Worm (Caenorhabditis elegans) whole organism, L1 larva: ENCODE measurements around the gene sre-30.

ENCODE experiments used
- C16A3.4 ChIP-seq: fragments of 150-350 bp; optimal IDR thresholded peaks from 2 replicates; lab custom pipeline; 2014; ENCODE audit warnings: missing biosample characterization, missing genetic modification characterization
- C34B4.2 ChIP-seq: sonication (generic microtip); optimal IDR thresholded peaks from 2 replicates; lab custom pipeline; 2017; ENCODE audit warnings: mild to moderate bottlenecking, missing genetic modification characterization, missing compliant biosample characterization
- F16B12.6 ChIP-seq: fragments of 150-350 bp; optimal IDR thresholded peaks from 2 replicates; lab custom pipeline; 2014; ENCODE audit warnings: missing biosample characterization, missing genetic modification characterization
- Y116A8C.19 ChIP-seq: sonication (generic microtip); optimal IDR thresholded peaks from 2 replicates; lab custom pipeline; 2016; ENCODE audit warnings: missing compliant biosample characterization, missing genetic modification characterization, borderline replicate concordance
- ama-1 ChIP-seq: fragments of 150-350 bp; optimal IDR thresholded peaks from 2 replicates; lab custom pipeline; 2014
- ceh-8 ChIP-seq: fragments of 200-800 bp; sonication (Bioruptor generic); optimal IDR thresholded peaks from 2 replicates; lab custom pipeline; 2018; ENCODE audit warnings: mild to moderate bottlenecking, missing genetic modification characterization, moderate library complexity, missing compliant biosample characterization
- ces-1 ChIP-seq: fragments of 150-350 bp; optimal IDR thresholded peaks from 2 replicates; lab custom pipeline; 2014; ENCODE audit warnings: missing biosample characterization, missing genetic modification reagents, missing genetic modification characterization
- dpl-1 ChIP-seq, 3 experiments: fragments of 150-350 bp in 2 of 3; sonication (generic microtip) in 1 of 3; optimal IDR thresholded peaks; 2 replicates each; lab custom pipeline; 2014 to 2017; ENCODE audit warnings: missing biosample characterization in 3 of 3, missing genetic modification characterization in 3 of 3, missing genetic modification reagents in 3 of 3
- dsc-1 ChIP-seq: sonication (generic microtip); optimal IDR thresholded peaks from 2 replicates; lab custom pipeline; 2016; ENCODE audit warnings: mild to moderate bottlenecking, missing genetic modification characterization, missing compliant biosample characterization
- efl-3 ChIP-seq: fragments of 200-800 bp; sonication (Bioruptor generic); optimal IDR thresholded peaks from 2 replicates; lab custom pipeline; 2018; ENCODE audit warnings: mild to moderate bottlenecking, missing genetic modification characterization, missing compliant biosample characterization
- egl-13 ChIP-seq: sonication (generic microtip); optimal IDR thresholded peaks from 2 replicates; lab custom pipeline; 2016; ENCODE audit warnings: missing genotype, missing genetic modification reagents, missing genetic modification characterization, missing compliant biosample characterization
- elt-2 ChIP-seq: sonication (generic microtip); optimal IDR thresholded peaks from 2 replicates; lab custom pipeline; 2016; ENCODE audit warnings: missing genetic modification characterization, mild to moderate bottlenecking, inconsistent platforms, missing compliant biosample characterization, missing genetic modification reagents
- elt-3 ChIP-seq, 6 experiments: fragments of 150-350 bp in 1 of 6; sonication (generic microtip); optimal IDR thresholded peaks; 2 replicates each; lab custom pipeline; 2017 to 2018; ENCODE audit warnings: missing biosample characterization in 6 of 6, missing genetic modification characterization in 6 of 6, inconsistent platforms in 1 of 6
- ets-5 ChIP-seq: fragments of 200-800 bp; sonication (Bioruptor generic); IDR thresholded peaks from 2 replicates; pipeline ENCODE4 v1.3.6; 2022; ENCODE audit warnings: missing genetic modification characterization, missing compliant biosample characterization
- fkh-4 ChIP-seq: sonication (generic microtip); optimal IDR thresholded peaks from 2 replicates; lab custom pipeline; 2016; ENCODE audit warnings: missing compliant biosample characterization, missing genetic modification characterization, borderline replicate concordance
- fkh-8 ChIP-seq: sonication (generic microtip); optimal IDR thresholded peaks from 2 replicates; lab custom pipeline; 2016; ENCODE audit warnings: mild to moderate bottlenecking, missing genetic modification characterization, missing compliant biosample characterization
- grh-1 ChIP-seq: fragments of 200-800 bp; sonication (Bioruptor generic); IDR thresholded peaks from 2 replicates; pipeline ENCODE4 v1.3.6; 2022; ENCODE audit warnings: missing genetic modification reagents, missing genetic modification characterization, missing compliant biosample characterization
- hlh-4 ChIP-seq: sonication (generic microtip); optimal IDR thresholded peaks from 2 replicates; lab custom pipeline; 2016; ENCODE audit warnings: mild to moderate bottlenecking, missing genetic modification characterization, missing compliant biosample characterization
- hpl-2 ChIP-seq: fragments of 150-350 bp; optimal IDR thresholded peaks from 2 replicates; lab custom pipeline; 2014; ENCODE audit warnings: missing biosample characterization, missing genetic modification reagents, missing genetic modification characterization
- isw-1 ChIP-seq: fragments of 200-800 bp; sonication (Bioruptor generic); IDR thresholded peaks from 2 replicates; pipeline ENCODE4 v1.3.6; 2022; ENCODE audit warnings: missing genetic modification characterization, missing compliant biosample characterization
- jun-1 ChIP-seq: fragments of 150-350 bp; optimal IDR thresholded peaks from 2 replicates; lab custom pipeline; 2014; ENCODE audit warnings: missing biosample characterization, missing genetic modification reagents, missing genetic modification characterization
- lin-13 ChIP-seq: fragments of 150-350 bp; optimal IDR thresholded peaks from 2 replicates; lab custom pipeline; 2014; ENCODE audit warnings: missing biosample characterization, missing genetic modification reagents, missing genetic modification characterization
- lin-14 ChIP-seq: fragments of 200-800 bp; sonication (Bioruptor generic); optimal IDR thresholded peaks from 2 replicates; lab custom pipeline; 2018; ENCODE audit warnings: mild to moderate bottlenecking, missing genetic modification characterization, moderate library complexity, missing compliant biosample characterization
- lin-15B ChIP-seq: fragments of 150-350 bp; sonication (generic microtip); optimal IDR thresholded peaks from 3 replicates; lab custom pipeline; 2014; ENCODE audit warnings: missing biosample characterization, missing genetic modification characterization
- lir-3 ChIP-seq: sonication (generic microtip); optimal IDR thresholded peaks from 2 replicates; lab custom pipeline; 2016; ENCODE audit warnings: mild to moderate bottlenecking, missing genetic modification characterization, moderate library complexity, missing compliant biosample characterization; ENCODE audit not compliant: poor library complexity
- mef-2 ChIP-seq: fragments of 150-350 bp; optimal IDR thresholded peaks from 2 replicates; lab custom pipeline; 2014; ENCODE audit warnings: missing biosample characterization, missing genetic modification characterization
- mep-1 ChIP-seq: fragments of 150-350 bp; optimal IDR thresholded peaks from 2 replicates; lab custom pipeline; 2014; ENCODE audit warnings: missing biosample characterization, missing genetic modification characterization
- nhr-12 ChIP-seq: sonication (generic microtip); optimal IDR thresholded peaks from 2 replicates; lab custom pipeline; 2017; ENCODE audit warnings: missing biosample characterization, missing genetic modification characterization
- nhr-19 ChIP-seq: fragments of 200-800 bp; sonication (Bioruptor generic); conservative IDR thresholded peaks from 2 replicates; pipeline ENCODE4 v1.3.6; 2022; ENCODE audit warnings: missing genetic modification characterization, missing compliant biosample characterization
- nhr-20 ChIP-seq: sonication (generic microtip); optimal IDR thresholded peaks from 2 replicates; lab custom pipeline; 2016; ENCODE audit warnings: mild to moderate bottlenecking, missing genetic modification characterization, missing compliant biosample characterization
- nhr-237 ChIP-seq: fragments of 150-350 bp; optimal IDR thresholded peaks from 2 replicates; lab custom pipeline; 2014; ENCODE audit warnings: missing biosample characterization, missing genetic modification characterization
- nhr-28 ChIP-seq: fragments of 150-350 bp; optimal IDR thresholded peaks from 2 replicates; lab custom pipeline; 2014; ENCODE audit warnings: missing biosample characterization, missing genetic modification characterization
- nhr-47 ChIP-seq: sonication (generic microtip); optimal IDR thresholded peaks from 2 replicates; lab custom pipeline; 2016; ENCODE audit warnings: mild to moderate bottlenecking, missing genetic modification characterization, moderate library complexity, missing compliant biosample characterization
- nhr-76 ChIP-seq: sonication (generic microtip); optimal IDR thresholded peaks from 2 replicates; lab custom pipeline; 2017; ENCODE audit warnings: missing biosample characterization, missing genetic modification characterization
- nhr-77 ChIP-seq: fragments of 150-350 bp; optimal IDR thresholded peaks from 2 replicates; lab custom pipeline; 2014; ENCODE audit warnings: missing biosample characterization, missing genetic modification characterization
- nhr-85 ChIP-seq: sonication (generic microtip); peaks from one replicate; lab custom pipeline; 2016; ENCODE audit warnings: missing genetic modification characterization, inconsistent platforms, missing compliant biosample characterization
- nhr-90 ChIP-seq: sonication (generic microtip); optimal IDR thresholded peaks from 2 replicates; lab custom pipeline; 2016; ENCODE audit warnings: mild to moderate bottlenecking, missing genetic modification characterization, missing compliant biosample characterization; ENCODE audit not compliant: poor library complexity
- pax-3 ChIP-seq: fragments of 200-800 bp; sonication (Bioruptor generic); optimal IDR thresholded peaks from 2 replicates; lab custom pipeline; 2018; ENCODE audit warnings: mild to moderate bottlenecking, missing genetic modification characterization, moderate library complexity, missing compliant biosample characterization
- rnt-1 ChIP-seq: sonication (generic microtip); optimal IDR thresholded peaks from 2 replicates; lab custom pipeline; 2016; ENCODE audit warnings: mild to moderate bottlenecking, missing genetic modification characterization, moderate library complexity, missing compliant biosample characterization
- skn-1 ChIP-seq: fragments of 150-350 bp; optimal IDR thresholded peaks from 2 replicates; lab custom pipeline; 2014; ENCODE audit warnings: missing biosample characterization, missing genetic modification characterization
- snpc-4 ChIP-seq: fragments of 150-350 bp; optimal IDR thresholded peaks from 2 replicates; lab custom pipeline; 2014; ENCODE audit warnings: missing biosample characterization, missing genetic modification characterization
- snu-23 ChIP-seq: sonication (generic microtip); optimal IDR thresholded peaks from 2 replicates; lab custom pipeline; 2016; ENCODE audit warnings: missing genetic modification characterization, missing compliant biosample characterization
- sox-4 ChIP-seq: sonication (generic microtip); optimal IDR thresholded peaks from 2 replicates; lab custom pipeline; 2016; ENCODE audit warnings: missing genetic modification characterization, missing compliant biosample characterization
- sup-37 ChIP-seq: fragments of 200-800 bp; sonication (Bioruptor generic); optimal IDR thresholded peaks from 2 replicates; lab custom pipeline; 2018; ENCODE audit warnings: mild to moderate bottlenecking, missing genetic modification characterization, missing compliant biosample characterization
- tbx-2 ChIP-seq: sonication (generic microtip); optimal IDR thresholded peaks from 2 replicates; lab custom pipeline; 2016; ENCODE audit warnings: missing genetic modification characterization, missing compliant biosample characterization
- tlp-1 ChIP-seq: fragments of 150-350 bp; optimal IDR thresholded peaks from 2 replicates; lab custom pipeline; 2014; ENCODE audit warnings: missing biosample characterization, missing genetic modification characterization
- unc-30 ChIP-seq: sonication (generic microtip); optimal IDR thresholded peaks from 2 replicates; lab custom pipeline; 2017; ENCODE audit warnings: missing biosample characterization, missing genetic modification characterization
- unc-62 ChIP-seq: fragments of 150-350 bp; optimal IDR thresholded peaks from 2 replicates; lab custom pipeline; 2014; ENCODE audit warnings: missing biosample characterization, missing genetic modification reagents, missing genetic modification characterization
- xbp-1 ChIP-seq: sonication (generic microtip); optimal IDR thresholded peaks from 2 replicates; lab custom pipeline; 2016; ENCODE audit warnings: missing genetic modification characterization, missing compliant biosample characterization
- zag-1 ChIP-seq: fragments of 150-350 bp; optimal IDR thresholded peaks from 2 replicates; lab custom pipeline; 2014; ENCODE audit warnings: missing biosample characterization, missing genetic modification characterization
- zip-4 ChIP-seq: fragments of 200-800 bp; sonication (Bioruptor generic); optimal IDR thresholded peaks from 2 replicates; lab custom pipeline; 2018; ENCODE audit warnings: mild to moderate bottlenecking, missing genetic modification characterization, moderate library complexity, missing compliant biosample characterization
- ztf-11 ChIP-seq, 2 experiments: sonication (generic microtip); optimal IDR thresholded peaks; 2 replicates each; lab custom pipeline; 2016 to 2017; ENCODE audit warnings: missing genetic modification characterization in 2 of 2, missing biosample characterization in 1 of 2, missing compliant biosample characterization in 1 of 2

Gene sre-30

ce11 chrII:12382625-12383562 lies 23.4 kb downstream of the sre-30 start, which contains the start of gene btb-14 (continued):
- TF ChIP-seq unc-62 (no peak), snpc-4 (tag; lab: Kevin White, UChicago) (peak; percentile 92), skn-1 (tag; lab: Kevin White, UChicago) (no peak), snu-23 (GFP tag; lab: Kevin White, UChicago) (peak; percentile 5), dpl-1 (GFP tag; optimal IDR thresholded peaks at IDR 0.05; lab: Kevin White, UChicago) (no peak), isw-1 (peak; percentile 1; the same call in 1 of the 2 replicates), C34B4.2 (no peak), mef-2 (tag; lab: Kevin White, UChicago) (no peak), nhr-76 (tag; lab: Kevin White, UChicago) (no peak), zag-1 (tag; lab: Kevin White, UChicago) (no peak), pax-3 (tag; lab: Kevin White, UChicago) (no peak), hlh-4 (tag; lab: Kevin White, UChicago) (no peak), ces-1 (GFP tag; lab: Kevin White, UChicago) (no peak), nhr-237 (tag; lab: Kevin White, UChicago) (no peak), Y116A8C.19 (tag; lab: Kevin White, UChicago) (no peak), nhr-90 (tag; lab: Kevin White, UChicago) (no peak), tlp-1 (tag; lab: Kevin White, UChicago) (no peak), nhr-12 (tag; lab: Kevin White, UChicago) (no peak), lin-13 (GFP tag; lab: Kevin White, UChicago) (peak; percentile 59), nhr-19 (GFP tag; lab: Robert Waterston, UW) (peak; percentile 35), sup-37 (GFP tag; lab: Kevin White, UChicago) (no peak), dsc-1 (tag; lab: Kevin White, UChicago) (peak; percentile 35), fkh-4 (no peak), ama-1 (lab: Kevin White, UChicago) (no peak), ets-5 (GFP tag; lab: Robert Waterston, UW) (no peak), C16A3.4 (no peak), mep-1 (tag; lab: Kevin White, UChicago) (no peak), rnt-1 (peak; percentile 77), nhr-47 (tag; lab: Kevin White, UChicago) (peak; percentile 69), lin-14 (peak; percentile 85), unc-30 (tag; lab: Kevin White, UChicago) (no peak), egl-13 (tag; lab: Kevin White, UChicago) (peak; percentile 72), xbp-1 (tag; lab: Kevin White, UChicago) (no peak), ceh-8 (no peak), lir-3 (tag; lab: Kevin White, UChicago) (no peak), nhr-20 (tag; lab: Kevin White, UChicago) (no peak), fkh-8 (peak; percentile 81), jun-1 (tag; lab: Kevin White, UChicago) (no peak), grh-1 (GFP tag; lab: Robert Waterston, UW) (no peak), F16B12.6 (tag; lab: Kevin White, UChicago) (no peak), elt-3 (tag; optimal IDR thresholded peaks at IDR 0.05; lab: Kevin White, UChicago) (no peak), elt-2 (tag; lab: Kevin White, UChicago) (no peak), zip-4 (no peak), efl-3 (GFP tag; lab: Kevin White, UChicago) (no peak), tbx-2 (tag; lab: Kevin White, UChicago) (peak; percentile 30), sox-4 (tag; lab: Kevin White, UChicago) (no peak), ztf-11 (tag; optimal IDR thresholded peaks at IDR 0.05; lab: Kevin White, UChicago) (no peak), nhr-28 (no peak), hpl-2 (GFP tag; lab: Kevin White, UChicago) (no peak), nhr-85 (tag; lab: Kevin White, UChicago) (peak; percentile 8), lin-15B (tag; lab: Kevin White, UChicago) (no peak), nhr-77 (tag; lab: Kevin White, UChicago) (no peak)
